Fruit fly (Drosophila melanogaster) whole organism, pupa: ENCODE measurements around the gene mad2.

Experiments used
- CG12605 ChIP-seq: fragments of 200-800 bp; sonication (Bioruptor generic); IDR thresholded peaks from 2 replicates; pipeline ENCODE4 v1.3.6; 2022; ENCODE audit warnings: missing biosample characterization, missing genetic modification characterization
- CG32121 ChIP-seq: fragments of 200-800 bp; sonication (Bioruptor generic); IDR thresholded peaks from 2 replicates; pipeline ENCODE4 v1.3.6; 2022; ENCODE audit warnings: missing biosample characterization, missing genetic modification characterization
- CG34367 ChIP-seq: fragments of 200-800 bp; sonication (Bioruptor generic); optimal IDR thresholded peaks from 2 replicates; lab custom pipeline; 2018; ENCODE audit warnings: missing biosample characterization, mild to moderate bottlenecking, missing genetic modification characterization
- D1 ChIP-seq: fragments of 200-800 bp; sonication (Bioruptor generic); optimal IDR thresholded peaks from 2 replicates; lab custom pipeline; 2018; ENCODE audit warnings: missing biosample characterization, mild to moderate bottlenecking, missing genetic modification characterization, moderate library complexity
- Ets98B ChIP-seq: fragments of 200-800 bp; sonication (Bioruptor generic); IDR thresholded peaks from 2 replicates; pipeline ENCODE4 v1.3.6; 2022; ENCODE audit warnings: missing biosample characterization, missing genetic modification characterization
- Pif1A ChIP-seq: fragments of 200-800 bp; sonication (Bioruptor generic); optimal IDR thresholded peaks from 3 replicates; lab custom pipeline; 2016; ENCODE audit warnings: missing biosample characterization, missing genetic modification characterization
- gl ChIP-seq: fragments of 200-800 bp; sonication (Bioruptor generic); optimal IDR thresholded peaks from 2 replicates; lab custom pipeline; 2018; ENCODE audit warnings: missing biosample characterization, mild to moderate bottlenecking, missing genetic modification characterization
- rn ChIP-seq: fragments of 200-800 bp; sonication (Bioruptor generic); IDR thresholded peaks from 2 replicates; pipeline ENCODE4 v1.3.6; 2022; ENCODE audit warnings: missing biosample characterization, missing genetic modification characterization

dm6 chr3L:5802733-5803132 lies 10.2 kb downstream of the mad2 start, which contains the start of gene CG42272:
- TF ChIP-seq rn (GFP tag; lab: Robert Waterston, UW) (no peak), gl (tag; lab: Kevin White, UChicago) (no peak), CG32121 (no peak), Pif1A (GFP tag; lab: Kevin White, UChicago) (no peak), Ets98B (GFP tag; lab: Robert Waterston, UW) (no peak), CG34367 (tag; lab: Kevin White, UChicago) (no peak), CG12605 (GFP tag; lab: Robert Waterston, UW) (no peak), D1 (tag; lab: Kevin White, UChicago) (no peak)
